Worm (Caenorhabditis elegans) whole organism, late embryonic: ENCODE results near the gene rpl-9.
A peak's percentile ranks its signal among the peaks of the same experiment; 100 is the strongest.

Experiments used
- ahr-1 ChIP-seq: sonication (generic microtip); optimal IDR thresholded peaks from 2 replicates; lab custom pipeline; 2016; ENCODE audit warnings: missing genetic modification characterization, missing compliant biosample characterization
- fkh-10 ChIP-seq: fragments of 150-350 bp; optimal IDR thresholded peaks from 2 replicates; lab custom pipeline; 2014; ENCODE audit warnings: missing biosample characterization, missing genetic modification reagents, missing genetic modification characterization
- hlh-15 ChIP-seq: sonication (generic microtip); optimal IDR thresholded peaks from 2 replicates; lab custom pipeline; 2016; ENCODE audit warnings: missing genetic modification characterization, missing compliant biosample characterization
- hlh-6 ChIP-seq: sonication (generic microtip); optimal IDR thresholded peaks from 2 replicates; lab custom pipeline; 2016; ENCODE audit warnings: missing genotype, missing genetic modification characterization, missing compliant biosample characterization
- lin-11 ChIP-seq: fragments of 200-800 bp; sonication (Bioruptor generic); optimal IDR thresholded peaks from 2 replicates; lab custom pipeline; 2018; ENCODE audit warnings: mild to moderate bottlenecking, missing genetic modification characterization, missing compliant biosample characterization
- madf-2 ChIP-seq: sonication (generic microtip); optimal IDR thresholded peaks from 2 replicates; lab custom pipeline; 2017; ENCODE audit warnings: missing genetic modification characterization, missing compliant biosample characterization
- nfya-1 ChIP-seq: sonication (generic microtip); optimal IDR thresholded peaks from 2 replicates; lab custom pipeline; 2017; ENCODE audit warnings: missing genetic modification characterization, mild to moderate bottlenecking, missing compliant biosample characterization, antibody characterized with exemption, moderate library complexity
- nhr-11 ChIP-seq: fragments of 150-350 bp; optimal IDR thresholded peaks from 2 replicates; lab custom pipeline; 2014; ENCODE audit warnings: missing biosample characterization, missing genetic modification characterization
- pat-9 ChIP-seq: fragments of 200-800 bp; sonication (Bioruptor generic); optimal IDR thresholded peaks from 2 replicates; lab custom pipeline; 2018; ENCODE audit warnings: mild to moderate bottlenecking, missing genetic modification characterization, moderate library complexity, missing compliant biosample characterization
- pha-4 ChIP-seq: fragments of 150-350 bp; optimal IDR thresholded peaks from 2 replicates; lab custom pipeline; 2018; ENCODE audit warnings: missing biosample characterization, missing genetic modification reagents, missing genetic modification characterization
- ref-2 ChIP-seq: sonication (generic microtip); optimal IDR thresholded peaks from 2 replicates; lab custom pipeline; 2016; ENCODE audit warnings: missing genetic modification characterization, missing compliant biosample characterization
- tbx-2 ChIP-seq: sonication (generic microtip); optimal IDR thresholded peaks from 2 replicates; lab custom pipeline; 2016; ENCODE audit warnings: missing genetic modification characterization, missing compliant biosample characterization
- unc-42 ChIP-seq: sonication (generic microtip); optimal IDR thresholded peaks from 2 replicates; lab custom pipeline; 2016; ENCODE audit warnings: missing genotype, missing genetic modification characterization, missing compliant biosample characterization
- zip-5 ChIP-seq: sonication (generic microtip); optimal IDR thresholded peaks from 2 replicates; lab custom pipeline; 2016; ENCODE audit warnings: missing genetic modification characterization, missing compliant biosample characterization

DNA sequence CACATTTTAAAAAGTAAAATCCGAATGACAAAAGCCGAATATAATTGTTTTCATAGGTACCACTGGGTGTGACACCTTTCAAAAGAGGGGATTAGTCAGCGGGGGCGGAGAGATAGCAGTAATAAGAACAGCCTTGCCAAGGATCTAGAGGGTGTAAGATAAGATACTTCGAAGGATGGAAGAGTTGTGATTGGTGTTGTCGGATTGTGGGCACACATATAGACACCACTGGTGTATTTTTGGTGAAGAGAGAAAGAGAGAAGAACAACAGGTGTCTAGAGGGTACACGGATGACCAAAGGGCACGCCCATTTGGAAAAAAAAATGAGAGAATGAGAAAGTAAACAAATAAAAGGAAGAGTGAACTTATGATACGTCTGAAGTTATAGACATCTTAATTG, 27.4 kb downstream of the rpl-9 start:
- no peak for TF ChIP-seq zip-5 (tag; lab: Kevin White, UChicago)
- TF ChIP-seq nhr-11 (tag; lab: Kevin White, UChicago), result no peak
- TF ChIP-seq pha-4 (tag; lab: Kevin White, UChicago), result no peak
- no peak for TF ChIP-seq ref-2 (tag; lab: Kevin White, UChicago)
- TF ChIP-seq madf-2, result no peak
- TF ChIP-seq hlh-15 (tag; lab: Kevin White, UChicago), result no peak
- no peak for TF ChIP-seq tbx-2 (tag; lab: Kevin White, UChicago)
- no peak for TF ChIP-seq lin-11
- TF ChIP-seq ahr-1, result no peak
- no peak for TF ChIP-seq fkh-10 (GFP tag; lab: Kevin White, UChicago)
- peak; percentile 18 for TF ChIP-seq nfya-1 (tag; lab: Kevin White, UChicago)
- no peak for TF ChIP-seq unc-42
- TF ChIP-seq hlh-6, result no peak
- TF ChIP-seq pat-9 (tag; lab: Kevin White, UChicago), result no peak
